Worm (Caenorhabditis elegans) whole organism, L4/young adult: ENCODE measurements around the gene spp-6.

Experiments
- dao-5 ChIP-seq: sonication (generic microtip); optimal IDR thresholded peaks from 2 replicates; lab custom pipeline; 2016; ENCODE audit warnings: missing genotype, missing genetic modification characterization, moderate library complexity, missing compliant biosample characterization
- him-1 ChIP-seq: sonication (generic microtip); optimal IDR thresholded peaks from 2 replicates; lab custom pipeline; 2016; ENCODE audit warnings: missing genotype, missing genetic modification reagents, missing genetic modification characterization, missing compliant biosample characterization

DNA sequence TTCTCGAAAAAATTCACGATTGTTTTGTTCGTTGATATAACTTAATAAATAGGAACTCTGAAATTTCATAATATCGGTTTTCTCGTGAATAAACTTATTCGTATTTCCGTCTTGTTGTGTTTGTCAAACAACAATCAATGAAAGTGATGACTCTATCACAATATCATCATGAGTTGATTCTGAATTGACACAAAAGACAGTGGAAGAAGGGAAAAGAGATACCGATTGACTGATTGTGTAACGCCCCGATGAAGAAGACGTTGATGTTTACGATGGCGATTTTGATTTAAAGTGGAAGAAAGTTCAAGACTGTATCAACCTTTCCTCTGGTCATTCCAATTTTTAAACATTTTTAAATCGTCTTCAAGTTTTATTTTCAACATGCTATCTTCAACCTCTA is 12.5 kb downstream of the spp-6 start, which contains the start of gene ttr-59:
- no peak for TF ChIP-seq dao-5 (tag; lab: Kevin White, UChicago)
- no peak for TF ChIP-seq him-1 (tag; lab: Kevin White, UChicago)
